Fruit fly (Drosophila melanogaster): ENCODE data around the gene CG42692.

- TF ChIP-seq gcm2 (GFP tag; optimal IDR thresholded peaks at IDR 0.05) (no peak), CG32767 (GFP tag; IDR thresholded peaks at IDR 0.05) (no peak), CG17359 (tag; optimal IDR thresholded peaks at IDR 0.05) (no peak), jigr1 (GFP tag; IDR thresholded peaks at IDR 0.05) (no peak), knrl (GFP tag; IDR thresholded peaks at IDR 0.05; ENCODE audit: partially characterized antibody) (no peak), nmo (GFP tag; optimal IDR thresholded peaks at IDR 0.05) (no peak)
Observed at dm6 chr2L:13976669-13977068, 31.2 kb upstream of the CG42692 start, which contains the start of gene NimC1.
